Worm (Caenorhabditis elegans) whole organism, L1 larva: Measurements from ENCODE around the gene C15H11.13.

Experiments used
- C34B4.2 ChIP-seq: sonication (generic microtip); optimal IDR thresholded peaks from 2 replicates; lab custom pipeline; 2017; ENCODE audit warnings: mild to moderate bottlenecking, missing genetic modification characterization, missing compliant biosample characterization
- aha-1 ChIP-seq: fragments of 150-350 bp; optimal IDR thresholded peaks from 2 replicates; lab custom pipeline; 2014; ENCODE audit warnings: missing biosample characterization, missing genetic modification characterization
- aly-2 ChIP-seq: fragments of 150-350 bp; optimal IDR thresholded peaks from 2 replicates; lab custom pipeline; 2014; ENCODE audit warnings: missing biosample characterization, missing genetic modification characterization
- ama-1 ChIP-seq: fragments of 150-350 bp; optimal IDR thresholded peaks from 2 replicates; lab custom pipeline; 2014
- blmp-1 ChIP-seq: fragments of 150-350 bp; optimal IDR thresholded peaks from 2 replicates; lab custom pipeline; 2014; ENCODE audit warnings: missing biosample characterization, missing genetic modification characterization
- ceh-82 ChIP-seq, 3 experiments: fragments of 150-350 bp in 1 of 3; sonication (generic microtip) in 2 of 3; optimal IDR thresholded peaks; 2 replicates each; lab custom pipeline; 2014 to 2017; ENCODE audit warnings: missing biosample characterization in 3 of 3, missing genetic modification characterization in 3 of 3
- ceh-88 ChIP-seq: fragments of 200-800 bp; sonication (Bioruptor generic); IDR thresholded peaks from 2 replicates; pipeline ENCODE4 v1.3.6; 2022; ENCODE audit warnings: missing genetic modification characterization, missing compliant biosample characterization
- ces-1 ChIP-seq: fragments of 150-350 bp; optimal IDR thresholded peaks from 2 replicates; lab custom pipeline; 2014; ENCODE audit warnings: missing biosample characterization, missing genetic modification reagents, missing genetic modification characterization
- efl-1 ChIP-seq, 4 experiments: fragments of 150-350 bp; optimal IDR thresholded peaks in 3 of 4; peaks in 1 of 4; 1 replicate in 1 of 4; 2 replicates in 3 of 4; lab custom pipeline; 2014; ENCODE audit warnings: missing biosample characterization in 2 of 4, missing genetic modification characterization in 2 of 4, missing genetic modification reagents in 2 of 4
- efl-3 ChIP-seq: fragments of 200-800 bp; sonication (Bioruptor generic); optimal IDR thresholded peaks from 2 replicates; lab custom pipeline; 2018; ENCODE audit warnings: mild to moderate bottlenecking, missing genetic modification characterization, missing compliant biosample characterization
- egl-13 ChIP-seq: sonication (generic microtip); optimal IDR thresholded peaks from 2 replicates; lab custom pipeline; 2016; ENCODE audit warnings: missing genotype, missing genetic modification reagents, missing genetic modification characterization, missing compliant biosample characterization
- egl-27 ChIP-seq, 2 experiments: fragments of 150-350 bp in 1 of 2; sonication (generic microtip); optimal IDR thresholded peaks; 3 replicates each; lab custom pipeline; 2017 to 2018; ENCODE audit warnings: missing biosample characterization in 2 of 2, missing genetic modification characterization in 2 of 2, missing genetic modification reagents in 2 of 2
- elt-2 ChIP-seq: sonication (generic microtip); optimal IDR thresholded peaks from 2 replicates; lab custom pipeline; 2016; ENCODE audit warnings: missing genetic modification characterization, mild to moderate bottlenecking, inconsistent platforms, missing compliant biosample characterization, missing genetic modification reagents
- ets-5 ChIP-seq: fragments of 200-800 bp; sonication (Bioruptor generic); IDR thresholded peaks from 2 replicates; pipeline ENCODE4 v1.3.6; 2022; ENCODE audit warnings: missing genetic modification characterization, missing compliant biosample characterization
- fkh-10 ChIP-seq: sonication (generic microtip); optimal IDR thresholded peaks from 2 replicates; lab custom pipeline; 2017; ENCODE audit warnings: missing biosample characterization, missing genetic modification reagents, missing genetic modification characterization
- fkh-4 ChIP-seq: sonication (generic microtip); optimal IDR thresholded peaks from 2 replicates; lab custom pipeline; 2016; ENCODE audit warnings: missing compliant biosample characterization, missing genetic modification characterization, borderline replicate concordance
- fos-1 ChIP-seq: fragments of 150-350 bp; optimal IDR thresholded peaks from 2 replicates; lab custom pipeline; 2014; ENCODE audit warnings: missing biosample characterization, missing genetic modification characterization
- hpl-2 ChIP-seq: fragments of 150-350 bp; optimal IDR thresholded peaks from 2 replicates; lab custom pipeline; 2014; ENCODE audit warnings: missing biosample characterization, missing genetic modification reagents, missing genetic modification characterization
- jun-1 ChIP-seq: fragments of 150-350 bp; optimal IDR thresholded peaks from 2 replicates; lab custom pipeline; 2014; ENCODE audit warnings: missing biosample characterization, missing genetic modification reagents, missing genetic modification characterization
- lin-15B ChIP-seq: fragments of 150-350 bp; sonication (generic microtip); optimal IDR thresholded peaks from 3 replicates; lab custom pipeline; 2014; ENCODE audit warnings: missing biosample characterization, missing genetic modification characterization
- mdl-1 ChIP-seq, 2 experiments: fragments of 150-350 bp; optimal IDR thresholded peaks; 2 replicates each; lab custom pipeline; 2014 to 2017; ENCODE audit warnings: missing biosample characterization in 2 of 2, missing genetic modification characterization in 2 of 2, inconsistent platforms in 1 of 2
- mef-2 ChIP-seq: fragments of 150-350 bp; optimal IDR thresholded peaks from 2 replicates; lab custom pipeline; 2014; ENCODE audit warnings: missing biosample characterization, missing genetic modification characterization
- mep-1 ChIP-seq: fragments of 150-350 bp; optimal IDR thresholded peaks from 2 replicates; lab custom pipeline; 2014; ENCODE audit warnings: missing biosample characterization, missing genetic modification characterization
- nhr-12 ChIP-seq: sonication (generic microtip); optimal IDR thresholded peaks from 2 replicates; lab custom pipeline; 2017; ENCODE audit warnings: missing biosample characterization, missing genetic modification characterization
- nhr-20 ChIP-seq: sonication (generic microtip); optimal IDR thresholded peaks from 2 replicates; lab custom pipeline; 2016; ENCODE audit warnings: mild to moderate bottlenecking, missing genetic modification characterization, missing compliant biosample characterization
- nhr-237 ChIP-seq: fragments of 150-350 bp; optimal IDR thresholded peaks from 2 replicates; lab custom pipeline; 2014; ENCODE audit warnings: missing biosample characterization, missing genetic modification characterization
- nhr-47 ChIP-seq: sonication (generic microtip); optimal IDR thresholded peaks from 2 replicates; lab custom pipeline; 2016; ENCODE audit warnings: mild to moderate bottlenecking, missing genetic modification characterization, moderate library complexity, missing compliant biosample characterization
- nhr-85 ChIP-seq: sonication (generic microtip); peaks from one replicate; lab custom pipeline; 2016; ENCODE audit warnings: missing genetic modification characterization, inconsistent platforms, missing compliant biosample characterization
- nhr-90 ChIP-seq: sonication (generic microtip); optimal IDR thresholded peaks from 2 replicates; lab custom pipeline; 2016; ENCODE audit warnings: mild to moderate bottlenecking, missing genetic modification characterization, missing compliant biosample characterization; ENCODE audit not compliant: poor library complexity
- pax-3 ChIP-seq: fragments of 200-800 bp; sonication (Bioruptor generic); optimal IDR thresholded peaks from 2 replicates; lab custom pipeline; 2018; ENCODE audit warnings: mild to moderate bottlenecking, missing genetic modification characterization, moderate library complexity, missing compliant biosample characterization
- rnt-1 ChIP-seq: sonication (generic microtip); optimal IDR thresholded peaks from 2 replicates; lab custom pipeline; 2016; ENCODE audit warnings: mild to moderate bottlenecking, missing genetic modification characterization, moderate library complexity, missing compliant biosample characterization
- snpc-4 ChIP-seq: fragments of 150-350 bp; optimal IDR thresholded peaks from 2 replicates; lab custom pipeline; 2014; ENCODE audit warnings: missing biosample characterization, missing genetic modification characterization
- snu-23 ChIP-seq: sonication (generic microtip); optimal IDR thresholded peaks from 2 replicates; lab custom pipeline; 2016; ENCODE audit warnings: missing genetic modification characterization, missing compliant biosample characterization
- sox-4 ChIP-seq: sonication (generic microtip); optimal IDR thresholded peaks from 2 replicates; lab custom pipeline; 2016; ENCODE audit warnings: missing genetic modification characterization, missing compliant biosample characterization
- unc-86 ChIP-seq: sonication (generic microtip); optimal IDR thresholded peaks from 2 replicates; lab custom pipeline; 2016; ENCODE audit warnings: missing genetic modification characterization, missing compliant biosample characterization
- unc-98 ChIP-seq: fragments of 200-800 bp; sonication (Bioruptor generic); IDR thresholded peaks from 2 replicates; pipeline ENCODE4 v1.3.6; 2022; ENCODE audit warnings: missing genetic modification characterization, missing compliant biosample characterization
- xbp-1 ChIP-seq: sonication (generic microtip); optimal IDR thresholded peaks from 2 replicates; lab custom pipeline; 2016; ENCODE audit warnings: missing genetic modification characterization, missing compliant biosample characterization
- zip-4 ChIP-seq: fragments of 200-800 bp; sonication (Bioruptor generic); optimal IDR thresholded peaks from 2 replicates; lab custom pipeline; 2018; ENCODE audit warnings: mild to moderate bottlenecking, missing genetic modification characterization, moderate library complexity, missing compliant biosample characterization

The C15H11.13 gene

DNA sequence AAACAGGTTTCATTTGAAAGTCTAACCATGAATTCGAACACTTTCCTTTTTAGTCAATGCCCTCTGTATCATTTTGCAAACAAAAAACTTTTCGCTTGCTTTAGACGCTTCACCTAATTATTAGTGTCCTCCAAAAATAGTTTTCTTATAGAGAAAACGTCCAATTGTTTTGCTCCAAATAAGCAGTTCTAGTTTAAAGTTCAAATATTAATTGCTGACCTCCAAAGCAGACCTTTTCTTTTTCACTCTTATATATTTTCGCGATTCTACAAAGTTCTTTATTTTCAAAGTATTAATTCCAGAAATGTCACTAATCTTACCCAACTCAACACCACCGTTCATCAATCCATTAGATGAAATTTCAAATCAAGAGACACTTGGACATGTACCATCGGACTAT lies 13.9 kb downstream of the C15H11.13 start, which contains the start of gene gnrr-2:
Gene gnrr-2, plus strand, starts transcription at position 301 of the 400 bp plus-strand sequence.
- TF ChIP-seq nhr-20 = no peak
- TF ChIP-seq nhr-237 = no peak
- no peak for TF ChIP-seq ceh-88
- no peak for TF ChIP-seq zip-4 (GFP tag; lab: Kevin White, UChicago)
- no peak for TF ChIP-seq snpc-4
- TF ChIP-seq sox-4 (tag; lab: Kevin White, UChicago) = no peak
- TF ChIP-seq fos-1 = no peak
- TF ChIP-seq xbp-1 (tag; lab: Kevin White, UChicago) = no peak
- TF ChIP-seq fkh-10 (GFP tag; lab: Kevin White, UChicago) = no peak
- TF ChIP-seq ces-1 (GFP tag; lab: Kevin White, UChicago) = no peak

DNA sequence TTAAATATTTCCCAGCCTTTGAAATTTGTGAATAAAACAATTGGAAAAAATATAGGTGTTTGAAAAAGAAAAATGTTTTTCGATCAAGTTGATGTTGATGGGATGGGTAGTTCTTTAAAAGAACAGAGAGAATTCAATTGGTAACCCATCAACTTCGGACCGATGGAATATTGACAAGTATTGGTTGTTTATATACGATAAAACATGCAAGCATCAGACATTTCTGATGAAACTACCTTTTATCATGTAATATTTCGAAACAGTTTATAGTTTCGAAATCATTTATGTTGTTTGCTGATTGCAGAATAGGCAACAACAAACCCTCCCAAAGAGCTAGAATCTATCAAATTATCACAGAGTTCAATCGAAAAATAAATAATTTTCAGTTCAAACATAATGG lies 15.1 kb downstream of the C15H11.13 start:
- TF ChIP-seq ama-1 (lab: Kevin White, UChicago) = no peak
- TF ChIP-seq ets-5 (GFP tag; lab: Robert Waterston, UW) = no peak
- no peak for TF ChIP-seq mep-1 (tag; lab: Kevin White, UChicago)
- no peak for TF ChIP-seq efl-3 (GFP tag; lab: Kevin White, UChicago)
- no peak for TF ChIP-seq aly-2
- no peak for TF ChIP-seq nhr-12
- TF ChIP-seq C34B4.2 = no peak
- no peak for TF ChIP-seq unc-98 (GFP tag; lab: Robert Waterston, UW)
- TF ChIP-seq lin-15B (tag; lab: Kevin White, UChicago) = no peak
- no peak for TF ChIP-seq egl-13 (tag; lab: Kevin White, UChicago)
- no peak for TF ChIP-seq fkh-4
- no peak for TF ChIP-seq mdl-1 (tag; optimal IDR thresholded peaks at IDR 0.05; lab: Kevin White, UChicago)
- TF ChIP-seq snu-23 (GFP tag; lab: Kevin White, UChicago) = no peak
- TF ChIP-seq nhr-90 (tag; lab: Kevin White, UChicago) = no peak
- TF ChIP-seq xbp-1 (tag; lab: Kevin White, UChicago) = no peak
- no peak for TF ChIP-seq blmp-1 (tag; lab: Kevin White, UChicago)
- no peak for TF ChIP-seq unc-86 (tag; lab: Kevin White, UChicago)
- no peak for TF ChIP-seq nhr-47 (tag; lab: Kevin White, UChicago)
- no peak for TF ChIP-seq hpl-2 (GFP tag; lab: Kevin White, UChicago)

DNA sequence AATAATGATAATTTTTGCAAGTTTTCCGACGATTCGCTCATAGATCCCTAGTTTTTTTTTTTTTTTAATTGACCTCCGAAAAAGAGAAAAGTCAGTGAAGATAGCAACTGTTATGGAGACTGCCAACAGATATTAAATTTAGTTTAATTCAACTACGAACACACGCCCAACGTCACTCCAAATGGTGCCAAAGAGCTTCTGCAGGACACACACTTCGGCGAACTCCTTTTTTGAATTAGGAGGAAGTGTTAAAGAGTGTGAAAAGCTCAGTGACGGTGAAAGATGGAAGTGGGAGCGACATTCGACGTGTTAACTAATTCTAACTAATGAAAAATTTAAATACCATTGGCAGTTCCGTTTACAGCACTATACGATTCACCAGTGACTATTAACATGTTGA lies 17.1 kb downstream of the C15H11.13 start:
- TF ChIP-seq nhr-85 (no peak), hpl-2 (GFP tag; lab: Kevin White, UChicago) (no peak), efl-1 (optimal IDR thresholded peaks at IDR 0.05; lab: Kevin White, UChicago) (no peak), efl-1 (GFP tag; optimal IDR thresholded peaks at IDR 0.05 in 1 of 2; lab: Kevin White, UChicago) (peak in 1 of 2 experiments; percentile 84)

DNA sequence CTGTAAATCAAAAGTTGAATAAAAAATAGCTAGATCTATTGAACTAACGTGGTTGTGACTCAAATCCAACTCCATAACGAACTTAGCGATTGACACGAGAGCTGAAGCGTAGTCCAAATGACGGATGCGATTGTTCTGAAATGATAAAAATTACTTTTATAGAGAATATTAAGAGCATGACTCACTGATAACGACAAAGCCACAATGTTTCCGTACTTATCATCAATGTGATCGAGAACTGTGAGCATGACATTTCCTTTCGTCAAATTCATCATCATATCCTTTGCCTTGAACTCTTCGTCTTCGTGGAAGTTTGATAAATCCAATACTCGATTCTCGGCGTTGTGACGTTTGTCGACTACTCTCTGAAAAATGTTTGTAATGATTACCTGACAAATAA lies 19.2 kb downstream of the C15H11.13 start:
- TF ChIP-seq mef-2 (tag; lab: Kevin White, UChicago) (no peak), elt-2 (tag; lab: Kevin White, UChicago) (peak; percentile 60), nhr-85 (no peak), efl-1 (optimal IDR thresholded peaks at IDR 0.05; lab: Kevin White, UChicago) (no peak), efl-1 (GFP tag; optimal IDR thresholded peaks at IDR 0.05 in 1 of 2; lab: Kevin White, UChicago) (peak in 1 of 2 experiments; percentile 41), nhr-237 (no peak), ceh-82 (tag; optimal IDR thresholded peaks at IDR 0.05; lab: Kevin White, UChicago) (no peak), rnt-1 (tag; lab: Kevin White, UChicago) (no peak), C34B4.2 (no peak), jun-1 (tag; lab: Kevin White, UChicago) (peak; percentile 63), egl-27 (tag; optimal IDR thresholded peaks at IDR 0.05; lab: Kevin White, UChicago) (no peak), aha-1 (tag; lab: Kevin White, UChicago) (no peak), unc-98 (GFP tag; lab: Robert Waterston, UW) (no peak), pax-3 (tag; lab: Kevin White, UChicago) (peak; percentile 2), snu-23 (GFP tag; lab: Kevin White, UChicago) (no peak)
